Fruit fly (Drosophila melanogaster): ENCODE results near the gene Dhrs4.

The Dhrs4 gene

dm6 chr3L:5182255-5182993, 41.0 kb upstream of the Dhrs4 start (continued):
- TF ChIP-seq sd (tag; optimal IDR thresholded peaks at IDR 0.05) (no peak), ara (GFP tag; IDR thresholded peaks at IDR 0.05) (0 out of 2 replicates have a peak, but pooled peaks have one; percentile 47), CG17385 (GFP tag; optimal IDR thresholded peaks at IDR 0.05) (peak; percentile 33), croc (GFP tag; conservative IDR thresholded peaks at IDR 0.05) (no peak), yki (optimal IDR thresholded peaks at IDR 0.05) (no peak), pnt (GFP tag; optimal IDR thresholded peaks at IDR 0.05) (no peak), Mes4 (GFP tag; optimal IDR thresholded peaks at IDR 0.05) (no peak), CG13624 (GFP tag; optimal IDR thresholded peaks at IDR 0.05) (peak; percentile 32), Ssrp (tag; optimal IDR thresholded peaks at IDR 0.05) (peak; percentile 16), Dp (GFP tag; optimal IDR thresholded peaks at IDR 0.05) (no peak), tgo (GFP tag; IDR thresholded peaks at IDR 0.05) (no peak), CG10565 (GFP tag; optimal IDR thresholded peaks at IDR 0.05) (no peak), CG4730 (GFP tag; IDR thresholded peaks at IDR 0.05) (no peak), tin (GFP tag; optimal IDR thresholded peaks at IDR 0.05) (peak; percentile 32), CG3281 (GFP tag; optimal IDR thresholded peaks at IDR 0.05) (peak; percentile 51), bcd (GFP tag; optimal IDR thresholded peaks at IDR 0.05) (peak; percentile 17), CG17186 (GFP tag; optimal IDR thresholded peaks at IDR 0.05) (no peak), CG13424 (tag; optimal IDR thresholded peaks at IDR 0.05) (peak; percentile 48), zf30C (GFP tag; optimal IDR thresholded peaks at IDR 0.05) (peak; percentile 28), Sox100B (GFP tag; optimal IDR thresholded peaks at IDR 0.05) (peak; percentile 23), MBD-R2 (GFP tag; IDR thresholded peaks at IDR 0.05) (0 out of 2 replicates have a peak, but pooled peaks have one; percentile 28), toy (GFP tag; IDR thresholded peaks at IDR 0.05) (no peak), Atf6 (GFP tag; IDR thresholded peaks at IDR 0.05) (no peak; the same call in 1 of the 2 replicates), CG11504 (tag; optimal IDR thresholded peaks at IDR 0.05) (peak; percentile 64), Max (GFP tag; optimal IDR thresholded peaks at IDR 0.05) (no peak), CG2202 (tag; optimal IDR thresholded peaks at IDR 0.05) (no peak), CG10209 (GFP tag; optimal IDR thresholded peaks at IDR 0.05) (no peak), CG15696 (tag; optimal IDR thresholded peaks at IDR 0.05) (no peak), Hr78 (GFP tag; optimal IDR thresholded peaks at IDR 0.05) (no peak), CG1647 (GFP tag; optimal IDR thresholded peaks at IDR 0.05) (no peak), wdn (GFP tag; IDR thresholded peaks at IDR 0.05) (peak; percentile 27; the same call in 1 of the 2 replicates), CG16779 (GFP tag; IDR thresholded peaks at IDR 0.05) (no peak), H2.0 (GFP tag; IDR thresholded peaks at IDR 0.05) (no peak), CG18764 (GFP tag; optimal IDR thresholded peaks at IDR 0.05) (no peak), CG11085 (GFP tag; IDR thresholded peaks at IDR 0.05) (no peak), ind (GFP tag; optimal IDR thresholded peaks at IDR 0.05) (peak; percentile 27), shn (GFP tag; optimal IDR thresholded peaks at IDR 0.05) (no peak), CG18619 (GFP tag; optimal IDR thresholded peaks at IDR 0.05) (peak; percentile 12), CG8388 (GFP tag; optimal IDR thresholded peaks at IDR 0.05) (peak; percentile 41), Vsx1 (GFP tag; optimal IDR thresholded peaks at IDR 0.05) (no peak), CG12236 (GFP tag; optimal IDR thresholded peaks at IDR 0.05) (no peak), crol (GFP tag; IDR thresholded peaks at IDR 0.05) (peak; percentile 63), CG14441 (GFP tag; IDR thresholded peaks at IDR 0.05) (peak; percentile 46; the same call in 1 of the 2 replicates), CG7372 (GFP tag; IDR thresholded peaks at IDR 0.05) (no peak), ATbp (GFP tag; optimal IDR thresholded peaks at IDR 0.05) (no peak), D19A (tag; optimal IDR thresholded peaks at IDR 0.05) (peak; percentile 14), CG7987 (GFP tag; optimal IDR thresholded peaks at IDR 0.05) (no peak), hth (optimal IDR thresholded peaks at IDR 0.05) (no peak), BEAF-32 (GFP tag; optimal IDR thresholded peaks at IDR 0.05) (no peak), CG4328 (GFP tag; optimal IDR thresholded peaks at IDR 0.05) (no peak)
